Fruit fly (Drosophila melanogaster) whole organism, prepupa: ENCODE data around the gene CG1317.
A peak's percentile ranks its signal among the peaks of the same experiment; 100 is the strongest.

ENCODE experiments used
- Blimp-1 ChIP-seq: fragments of 200-800 bp; sonication (Bioruptor generic); optimal IDR thresholded peaks from 3 replicates; lab custom pipeline; 2017; ENCODE audit warnings: missing biosample characterization, missing genetic modification characterization, mild to moderate bottlenecking, moderate library complexity, missing genetic modification reagents
- CG10631 ChIP-seq: fragments of 200-800 bp; sonication (Bioruptor generic); optimal IDR thresholded peaks from 2 replicates; lab custom pipeline; 2016; ENCODE audit warnings: missing biosample characterization, missing genetic modification characterization
- CG10669 ChIP-seq: fragments of 200-800 bp; sonication (Bioruptor generic); optimal IDR thresholded peaks from 3 replicates; lab custom pipeline; 2018; ENCODE audit warnings: missing biosample characterization, mild to moderate bottlenecking, missing genetic modification characterization, moderate library complexity
- CG11294 ChIP-seq: fragments of 200-800 bp; sonication (Bioruptor generic); IDR thresholded peaks from 2 replicates; pipeline ENCODE4 v1.3.6; 2022; ENCODE audit warnings: missing biosample characterization, missing genetic modification characterization
- CG11762 ChIP-seq: fragments of 200-800 bp; sonication (Bioruptor generic); optimal IDR thresholded peaks from 3 replicates; lab custom pipeline; 2016; ENCODE audit warnings: missing biosample characterization, missing genetic modification characterization; ENCODE audit not compliant: insufficient read depth
- CG11902 ChIP-seq: fragments of 200-800 bp; sonication (Bioruptor generic); optimal IDR thresholded peaks from 3 replicates; lab custom pipeline; 2016; ENCODE audit warnings: missing biosample characterization, missing genetic modification characterization
- CG15336 ChIP-seq: fragments of 200-800 bp; sonication (Bioruptor generic); IDR thresholded peaks from 2 replicates; pipeline ENCODE4 v1.3.6; 2022; ENCODE audit warnings: missing biosample characterization, missing genetic modification characterization
- CG1621 ChIP-seq: fragments of 200-800 bp; sonication (Bioruptor generic); optimal IDR thresholded peaks from 3 replicates; lab custom pipeline; 2018; ENCODE audit warnings: missing biosample characterization, mild to moderate bottlenecking, missing genetic modification characterization
- CG3032 ChIP-seq: fragments of 200-800 bp; optimal IDR thresholded peaks from 2 replicates; lab custom pipeline; 2019; ENCODE audit warnings: missing biosample characterization, mild to moderate bottlenecking, missing genetic modification characterization, moderate library complexity
- CG32006 ChIP-seq: fragments of 200-800 bp; sonication (Bioruptor generic); optimal IDR thresholded peaks from 3 replicates; lab custom pipeline; 2017; ENCODE audit warnings: missing biosample characterization, mild to moderate bottlenecking, missing genetic modification characterization
- CG3919 ChIP-seq: fragments of 200-800 bp; sonication (Bioruptor generic); optimal IDR thresholded peaks from 3 replicates; lab custom pipeline; 2016; ENCODE audit warnings: missing biosample characterization, missing genetic modification characterization
- CG4318 ChIP-seq: fragments of 200-800 bp; sonication (Bioruptor generic); optimal IDR thresholded peaks from 3 replicates; lab custom pipeline; 2017; ENCODE audit warnings: missing biosample characterization, mild to moderate bottlenecking, missing genetic modification characterization
- CG6163 ChIP-seq: fragments of 200-800 bp; sonication (Bioruptor generic); IDR thresholded peaks from 3 replicates; pipeline ENCODE4 v1.3.6; 2022; ENCODE audit warnings: missing biosample characterization, missing genetic modification characterization
- CG6276 ChIP-seq: fragments of 200-800 bp; sonication (Bioruptor generic); optimal IDR thresholded peaks from 2 replicates; lab custom pipeline; 2017; ENCODE audit warnings: missing biosample characterization, mild to moderate bottlenecking, missing genetic modification characterization
- CG6792 ChIP-seq: fragments of 200-800 bp; sonication (Bioruptor generic); optimal IDR thresholded peaks from 3 replicates; lab custom pipeline; 2016; ENCODE audit warnings: missing biosample characterization, missing genetic modification characterization
- CG6808 ChIP-seq: fragments of 200-800 bp; sonication (Bioruptor generic); optimal IDR thresholded peaks from 3 replicates; lab custom pipeline; 2017; ENCODE audit warnings: missing biosample characterization, missing genetic modification characterization, mild to moderate bottlenecking, moderate library complexity, missing genetic modification reagents
- CG6854 ChIP-seq: fragments of 200-800 bp; sonication (Bioruptor generic); optimal IDR thresholded peaks from 2 replicates; lab custom pipeline; 2017; ENCODE audit warnings: missing biosample characterization, mild to moderate bottlenecking, missing genetic modification characterization
- CG7368 ChIP-seq: fragments of 200-800 bp; sonication (Bioruptor generic); optimal IDR thresholded peaks from 3 replicates; lab custom pipeline; 2016; ENCODE audit warnings: missing biosample characterization, missing genetic modification characterization
- CG8119 ChIP-seq: fragments of 200-800 bp; sonication (Bioruptor generic); IDR thresholded peaks from 3 replicates; pipeline ENCODE4 v1.3.6; 2022; ENCODE audit warnings: missing biosample characterization, missing genetic modification characterization
- CG9139 ChIP-seq: fragments of 200-800 bp; sonication (Bioruptor generic); optimal IDR thresholded peaks from 3 replicates; lab custom pipeline; 2017; ENCODE audit warnings: missing biosample characterization, mild to moderate bottlenecking, missing genetic modification characterization
- Eip75B ChIP-seq: fragments of 200-800 bp; sonication (Bioruptor generic); optimal IDR thresholded peaks from 3 replicates; lab custom pipeline; 2016; ENCODE audit warnings: missing biosample characterization, missing genetic modification characterization
- Eip93F ChIP-seq: fragments of 200-800 bp; sonication (Bioruptor generic); optimal IDR thresholded peaks from 2 replicates; lab custom pipeline; 2016; ENCODE audit warnings: missing biosample characterization, mild to moderate bottlenecking, missing genetic modification characterization
- Ets21C ChIP-seq: fragments of 200-800 bp; sonication (Bioruptor generic); optimal IDR thresholded peaks from 3 replicates; lab custom pipeline; 2016; ENCODE audit warnings: missing biosample characterization, missing genetic modification characterization
- Ets96B ChIP-seq: fragments of 200-800 bp; optimal IDR thresholded peaks from 2 replicates; lab custom pipeline; 2019; ENCODE audit warnings: missing biosample characterization, mild to moderate bottlenecking, missing genetic modification characterization, moderate library complexity
- Gug ChIP-seq: fragments of 200-800 bp; sonication (Bioruptor generic); IDR thresholded peaks from 2 replicates; pipeline ENCODE4 v1.3.6; 2022; ENCODE audit warnings: missing biosample characterization, missing genetic modification characterization
- Hr38 ChIP-seq: sonication (Bioruptor generic); optimal IDR thresholded peaks from 2 replicates; lab custom pipeline; 2016; ENCODE audit warnings: missing biosample characterization, missing genetic modification characterization
- Hr39 ChIP-seq: fragments of 200-800 bp; sonication (Bioruptor generic); optimal IDR thresholded peaks from 2 replicates; lab custom pipeline; 2016; ENCODE audit warnings: missing biosample characterization, missing genetic modification characterization
- Hr4 ChIP-seq: fragments of 200-800 bp; sonication (Bioruptor generic); optimal IDR thresholded peaks from 3 replicates; lab custom pipeline; 2016; ENCODE audit warnings: missing biosample characterization, missing genetic modification characterization
- Lpt ChIP-seq: fragments of 200-800 bp; sonication (Bioruptor generic); optimal IDR thresholded peaks from 3 replicates; lab custom pipeline; 2016; ENCODE audit warnings: missing biosample characterization, missing genetic modification characterization
- Met ChIP-seq: fragments of 200-800 bp; sonication (Bioruptor generic); optimal IDR thresholded peaks from 3 replicates; lab custom pipeline; 2016; ENCODE audit warnings: missing biosample characterization, missing genetic modification characterization
- OdsH ChIP-seq: fragments of 200-800 bp; sonication (Bioruptor generic); optimal IDR thresholded peaks from 3 replicates; lab custom pipeline; 2016; ENCODE audit warnings: missing biosample characterization, missing genetic modification characterization
- Smox ChIP-seq: fragments of 200-800 bp; sonication (Bioruptor generic); optimal IDR thresholded peaks from 3 replicates; lab custom pipeline; 2016; ENCODE audit warnings: missing biosample characterization, missing genetic modification characterization
- Sox102F ChIP-seq: fragments of 200-800 bp; sonication (Bioruptor generic); optimal IDR thresholded peaks from 2 replicates; lab custom pipeline; 2016; ENCODE audit warnings: missing biosample characterization, mild to moderate bottlenecking, missing genetic modification characterization
- Sox14 ChIP-seq: fragments of 200-800 bp; sonication (Bioruptor generic); optimal IDR thresholded peaks from 3 replicates; lab custom pipeline; 2016; ENCODE audit warnings: missing biosample characterization, missing genetic modification characterization
- Sox15 ChIP-seq: fragments of 200-800 bp; sonication (Bioruptor generic); optimal IDR thresholded peaks from 3 replicates; lab custom pipeline; 2016; ENCODE audit warnings: missing biosample characterization, missing genetic modification characterization
- achi ChIP-seq: fragments of 200-800 bp; sonication (Bioruptor generic); optimal IDR thresholded peaks from 3 replicates; lab custom pipeline; 2016; ENCODE audit warnings: missing biosample characterization, missing genetic modification characterization
- cyc ChIP-seq: fragments of 200-800 bp; sonication (Bioruptor generic); optimal IDR thresholded peaks from 3 replicates; lab custom pipeline; 2016; ENCODE audit warnings: missing biosample characterization, missing genetic modification characterization
- dac ChIP-seq: fragments of 200-800 bp; sonication (Bioruptor generic); optimal IDR thresholded peaks from 2 replicates; lab custom pipeline; 2017; ENCODE audit warnings: missing biosample characterization, mild to moderate bottlenecking, missing genetic modification characterization
- dsx ChIP-seq: fragments of 200-800 bp; optimal IDR thresholded peaks from 3 replicates; lab custom pipeline; 2019; ENCODE audit warnings: missing biosample characterization, mild to moderate bottlenecking, missing genetic modification characterization, moderate library complexity; ENCODE audit not compliant: poor library complexity, severe bottlenecking
- esn ChIP-seq: fragments of 200-800 bp; sonication (Bioruptor generic); optimal IDR thresholded peaks from 2 replicates; lab custom pipeline; 2016; ENCODE audit warnings: missing biosample characterization, mild to moderate bottlenecking, missing genetic modification characterization, moderate library complexity
- fd59A ChIP-seq: fragments of 200-800 bp; sonication (Bioruptor generic); optimal IDR thresholded peaks from 2 replicates; lab custom pipeline; 2017; ENCODE audit warnings: missing biosample characterization, mild to moderate bottlenecking, missing genetic modification characterization, missing genetic modification reagents
- fkh ChIP-seq: fragments of 200-800 bp; sonication (Bioruptor generic); optimal IDR thresholded peaks from 3 replicates; lab custom pipeline; 2017; ENCODE audit warnings: missing biosample characterization, mild to moderate bottlenecking, missing genetic modification characterization, moderate library complexity
- pdm3 ChIP-seq: fragments of 200-800 bp; sonication (Bioruptor generic); optimal IDR thresholded peaks from 3 replicates; lab custom pipeline; 2016; ENCODE audit warnings: missing biosample characterization, missing genetic modification characterization
- salr ChIP-seq, 2 experiments: fragments of 200-800 bp; sonication (Bioruptor generic); optimal IDR thresholded peaks; 3 replicates each; lab custom pipeline; 2016 to 2018; ENCODE audit warnings: missing biosample characterization in 2 of 2, missing genetic modification characterization in 2 of 2, mild to moderate bottlenecking in 1 of 2
- spab ChIP-seq: fragments of 200-800 bp; sonication (Bioruptor generic); optimal IDR thresholded peaks from 2 replicates; lab custom pipeline; 2017; ENCODE audit warnings: missing biosample characterization, mild to moderate bottlenecking, missing genetic modification characterization, missing genetic modification reagents
- ss ChIP-seq, 2 experiments: fragments of 200-800 bp; sonication (Bioruptor generic); optimal IDR thresholded peaks; 2 replicates in 1 of 2; 3 replicates in 1 of 2; lab custom pipeline; 2017 to 2018; ENCODE audit warnings: mild to moderate bottlenecking in 2 of 2, missing biosample characterization in 2 of 2, missing genetic modification characterization in 2 of 2, moderate library complexity in 1 of 2
- svp ChIP-seq: fragments of 200-800 bp; sonication (Bioruptor generic); peaks from one replicate; lab custom pipeline; 2016; ENCODE audit warnings: missing biosample characterization, missing genetic modification characterization
- topi ChIP-seq: fragments of 200-800 bp; sonication (Bioruptor generic); optimal IDR thresholded peaks from 3 replicates; lab custom pipeline; 2016; ENCODE audit warnings: missing biosample characterization, missing genetic modification characterization
- vri ChIP-seq: fragments of 200-800 bp; sonication (Bioruptor generic); optimal IDR thresholded peaks from 3 replicates; lab custom pipeline; 2016; ENCODE audit warnings: missing biosample characterization, mild to moderate bottlenecking, missing genetic modification characterization

The CG1317 gene

DNA sequence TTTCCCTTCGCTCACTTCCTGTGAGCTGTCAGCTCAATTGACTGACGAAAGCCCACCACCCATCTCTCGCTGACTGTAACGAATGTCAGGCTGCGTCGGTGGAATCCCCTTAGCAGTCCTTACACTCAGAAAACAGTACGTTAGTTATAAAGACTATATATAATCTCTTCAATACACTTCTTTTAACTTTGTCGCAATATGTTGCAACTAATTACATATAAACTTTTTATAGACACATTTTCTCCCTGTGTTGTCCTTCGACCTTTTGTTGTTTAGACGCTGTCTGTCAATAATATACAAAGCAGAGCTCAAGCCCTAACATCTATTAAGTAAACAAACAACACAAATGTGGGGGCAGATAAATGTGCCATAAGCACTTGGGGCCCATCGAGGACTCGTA, 49.4 kb upstream of the CG1317 start:
- TF ChIP-seq fkh (GFP tag; lab: Kevin White, UChicago) (peak; percentile 0), dac (GFP tag; lab: Kevin White, UChicago) (no peak), Sox102F (GFP tag; lab: Kevin White, UChicago) (no peak), Blimp-1 (GFP tag; lab: Kevin White, UChicago) (no peak)
- TF ChIP-seq, all 60 proteins: peak for 1

dm6 chr3L:2418769-2419168, 47.0 kb upstream of the CG1317 start:
- TF ChIP-seq CG6854 (GFP tag; lab: Kevin White, UChicago): peak; percentile 89
- TF ChIP-seq ss (GFP tag; optimal IDR thresholded peaks at IDR 0.05; lab: Kevin White, UChicago): peak; percentile 90 to 95
- peak; percentile 66 for TF ChIP-seq vri (GFP tag; lab: Kevin White, UChicago)
- TF ChIP-seq Hr39 (GFP tag; lab: Kevin White, UChicago): peak; percentile 84
- peak; percentile 90 for TF ChIP-seq dsx (GFP tag; lab: Kevin White, UChicago)
- TF ChIP-seq CG10669 (GFP tag; lab: Kevin White, UChicago): peak; percentile 96
- TF ChIP-seq Ets96B (tag; lab: Kevin White, UChicago): peak; percentile 95
- peak; percentile 86 for TF ChIP-seq Met
- peak; percentile 99 for TF ChIP-seq svp (GFP tag; lab: Kevin White, UChicago)
- peak; percentile 60 for TF ChIP-seq Sox15 (GFP tag; lab: Kevin White, UChicago)
- peak; percentile 84 for TF ChIP-seq CG1621 (tag; lab: Kevin White, UChicago)
- peak; percentile 2 for TF ChIP-seq CG4318 (GFP tag; lab: Kevin White, UChicago)
- peak; percentile 86 for TF ChIP-seq esn (GFP tag; lab: Kevin White, UChicago)
- TF ChIP-seq CG15336: peak; percentile 90
- TF ChIP-seq achi (GFP tag; lab: Kevin White, UChicago): peak; percentile 77
- peak; percentile 93 for TF ChIP-seq CG7368
- TF ChIP-seq CG3919 (GFP tag; lab: Kevin White, UChicago): peak; percentile 95
- TF ChIP-seq Lpt: peak; percentile 63
- peak; percentile 93 for TF ChIP-seq CG11902 (GFP tag; lab: Kevin White, UChicago)
- peak; percentile 73 for TF ChIP-seq CG11294
- TF ChIP-seq Sox14 (GFP tag; lab: Kevin White, UChicago): peak; percentile 88
- TF ChIP-seq Hr38 (GFP tag; lab: Kevin White, UChicago): no peak
- TF ChIP-seq CG3032 (tag; lab: Kevin White, UChicago): peak; percentile 80
- TF ChIP-seq CG6808 (GFP tag; lab: Kevin White, UChicago): peak; percentile 90
- TF ChIP-seq OdsH (GFP tag; lab: Kevin White, UChicago): peak; percentile 76
- peak; percentile 81; the same call in 2 of the 3 replicates for TF ChIP-seq CG8119 (GFP tag; lab: Robert Waterston, UW)
- TF ChIP-seq Eip75B: peak; percentile 90
- peak; percentile 91 for TF ChIP-seq CG9139 (GFP tag; lab: Kevin White, UChicago)
- no peak for TF ChIP-seq fkh (GFP tag; lab: Kevin White, UChicago)
- TF ChIP-seq fd59A (GFP tag; lab: Kevin White, UChicago): peak; percentile 82
- TF ChIP-seq CG11762 (GFP tag; lab: Kevin White, UChicago): peak; percentile 93
- TF ChIP-seq Eip93F (GFP tag; lab: Kevin White, UChicago): peak; percentile 31
- peak; percentile 95 for TF ChIP-seq CG6163 (GFP tag; lab: Robert Waterston, UW)
- TF ChIP-seq Sox102F (GFP tag; lab: Kevin White, UChicago): peak; percentile 82
- TF ChIP-seq Hr4 (GFP tag; lab: Kevin White, UChicago): peak; percentile 65
- peak; percentile 75 for TF ChIP-seq CG6276 (GFP tag; lab: Kevin White, UChicago)
- peak; percentile 97 for TF ChIP-seq topi (GFP tag; lab: Kevin White, UChicago)
- peak; percentile 71 for TF ChIP-seq Ets21C (GFP tag; lab: Kevin White, UChicago)
- peak; percentile 52 to 67 for TF ChIP-seq salr (GFP tag; optimal IDR thresholded peaks at IDR 0.05; lab: Kevin White, UChicago)
- TF ChIP-seq dac (GFP tag; lab: Kevin White, UChicago): no peak
- peak; percentile 82 for TF ChIP-seq pdm3
- TF ChIP-seq CG32006: peak; percentile 73
- TF ChIP-seq Gug (GFP tag; lab: Robert Waterston, UW): peak; percentile 81
- peak; percentile 75 for TF ChIP-seq CG10631 (GFP tag; lab: Kevin White, UChicago)
- peak; percentile 90 for TF ChIP-seq spab (GFP tag; lab: Kevin White, UChicago)
- peak; percentile 83 for TF ChIP-seq Smox
- TF ChIP-seq cyc: peak; percentile 95
- peak; percentile 82 for TF ChIP-seq CG6792 (GFP tag; lab: Kevin White, UChicago)
